Worm (Caenorhabditis elegans) whole organism, mixed stage, embryonic: ENCODE measurements around the gene F01D5.10.
A peak's percentile ranks its signal among the peaks of the same experiment; 100 is the strongest.

Experiments used
- ces-1 ChIP-seq: fragments of 150-350 bp; optimal IDR thresholded peaks from 2 replicates; lab custom pipeline; 2014; ENCODE audit warnings: missing biosample characterization, missing genetic modification reagents, missing genetic modification characterization
- hlh-1 ChIP-seq: fragments of 150-350 bp; optimal IDR thresholded peaks from 2 replicates; lab custom pipeline; 2014; ENCODE audit warnings: missing biosample characterization, missing genetic modification reagents, missing genetic modification characterization
- nhr-12 ChIP-seq: fragments of 150-350 bp; optimal IDR thresholded peaks from 2 replicates; lab custom pipeline; 2014; ENCODE audit warnings: missing biosample characterization, missing genetic modification characterization
- unc-120 ChIP-seq: sonication (generic microtip); optimal IDR thresholded peaks from 2 replicates; lab custom pipeline; 2017; ENCODE audit warnings: missing genetic modification characterization, missing compliant biosample characterization; ENCODE audit not compliant: poor library complexity, severe bottlenecking
- zip-8 ChIP-seq: fragments of 150-350 bp; optimal IDR thresholded peaks from 2 replicates; lab custom pipeline; 2014; ENCODE audit warnings: missing biosample characterization, missing genetic modification characterization

DNA sequence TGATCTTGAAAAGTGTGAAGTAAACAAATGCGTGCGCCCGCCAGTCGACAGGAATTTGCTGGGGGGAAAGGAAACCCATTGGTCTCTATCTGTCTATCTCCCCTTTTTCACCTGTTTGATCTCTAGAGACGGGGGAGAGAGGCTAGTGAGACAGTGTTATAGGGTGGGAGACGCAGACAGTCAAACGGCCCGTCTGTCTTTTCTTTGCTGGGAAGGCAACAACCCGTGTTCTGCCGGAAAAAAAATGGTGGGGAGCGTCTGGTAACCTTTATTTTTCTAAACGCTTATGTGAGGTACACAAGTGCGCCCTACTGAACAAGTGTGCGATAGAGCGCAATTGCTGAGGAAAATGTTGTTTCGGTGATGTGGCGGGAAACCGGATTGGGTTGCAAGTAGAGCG lies 29.4 kb upstream of the F01D5.10 start:
- TF ChIP-seq nhr-12 (tag; lab: Kevin White, UChicago) (no peak), unc-120 (peak; percentile 69), ces-1 (GFP tag; lab: Kevin White, UChicago) (no peak), hlh-1 (peak; percentile 75), zip-8 (tag; lab: Kevin White, UChicago) (no peak)
